Worm (Caenorhabditis elegans): ENCODE results near the gene srx-41.

ce11 chrV:3614397-3614796 is 22.6 kb downstream of the srx-41 start, which contains the start of gene T22F3.11:
- no peak for TF ChIP-seq ztf-23 (GFP tag; IDR thresholded peaks at IDR 0.05)
- TF ChIP-seq T22C8.4 (GFP tag; IDR thresholded peaks at IDR 0.05): no peak

All from whole organism, midembryonic.